Worm (Caenorhabditis elegans): ENCODE measurements around the gene F16B4.5.

DNA sequence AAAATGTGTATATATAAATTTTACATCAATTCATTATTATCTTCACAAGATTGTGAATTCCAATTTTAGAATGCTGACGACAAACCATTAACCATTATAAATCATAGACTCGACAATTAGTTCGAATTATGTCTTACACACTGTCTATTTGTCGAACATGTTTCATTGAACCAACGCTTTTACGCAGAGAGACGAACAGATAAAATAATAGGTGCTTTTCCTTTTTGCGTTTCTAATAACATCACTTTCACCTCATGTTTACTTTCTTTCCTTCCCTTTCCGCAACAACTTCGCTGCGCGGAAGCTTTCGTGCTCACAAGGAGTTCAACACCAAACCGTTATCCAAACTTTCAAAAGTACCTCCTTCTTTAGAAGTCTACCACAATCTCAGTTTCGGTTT, 40.4 kb upstream of the F16B4.5 start, which contains the start of gene F52F10.2:
- no peak for TF ChIP-seq him-1 (tag; optimal IDR thresholded peaks at IDR 0.05)
- no peak for TF ChIP-seq W03F9.2 (tag; optimal IDR thresholded peaks at IDR 0.05)
- TF ChIP-seq dao-5 (tag; optimal IDR thresholded peaks at IDR 0.05) = no peak

Measured in whole organism, L4/young adult.